Worm (Caenorhabditis elegans) whole organism, L4 larva: ENCODE measurements around the gene nep-17.

Experiments
- F37D6.2 ChIP-seq: sonication (generic microtip); optimal IDR thresholded peaks from 2 replicates; lab custom pipeline; 2016; ENCODE audit warnings: mild to moderate bottlenecking, missing genetic modification characterization, missing compliant biosample characterization
- Y48G9A.11 ChIP-seq: fragments of 200-800 bp; sonication (Bioruptor generic); IDR thresholded peaks from 2 replicates; pipeline ENCODE4 v1.3.6; 2022; ENCODE audit warnings: missing genetic modification reagents, missing genetic modification characterization, missing compliant biosample characterization
- aly-2 ChIP-seq: sonication (generic microtip); optimal IDR thresholded peaks from 2 replicates; lab custom pipeline; 2018; ENCODE audit warnings: missing biosample characterization, missing genetic modification characterization
- ceh-20 ChIP-seq: fragments of 200-800 bp; sonication (Bioruptor generic); IDR thresholded peaks from 2 replicates; pipeline ENCODE4 v1.3.6; 2022; ENCODE audit warnings: missing genetic modification reagents, missing genetic modification characterization, missing compliant biosample characterization
- duxl-1 ChIP-seq: sonication (generic microtip); optimal IDR thresholded peaks from 2 replicates; lab custom pipeline; 2016; ENCODE audit warnings: mild to moderate bottlenecking, missing genetic modification characterization, moderate library complexity, missing compliant biosample characterization; ENCODE audit not compliant: poor library complexity
- nhr-111 ChIP-seq: fragments of 200-800 bp; sonication (Bioruptor generic); optimal IDR thresholded peaks from 2 replicates; lab custom pipeline; 2018; ENCODE audit warnings: mild to moderate bottlenecking, missing genetic modification characterization, missing compliant biosample characterization
- set-16 ChIP-seq: fragments of 200-800 bp; sonication (Bioruptor generic); IDR thresholded peaks from 2 replicates; pipeline ENCODE4 v1.3.6; 2022; ENCODE audit warnings: missing genetic modification reagents, missing genetic modification characterization, missing compliant biosample characterization
- unc-130 ChIP-seq: sonication (generic microtip); optimal IDR thresholded peaks from 2 replicates; lab custom pipeline; 2016; ENCODE audit warnings: missing genetic modification reagents, missing genetic modification characterization, missing compliant biosample characterization
- zfp-3 ChIP-seq: fragments of 200-800 bp; sonication (Bioruptor generic); conservative IDR thresholded peaks from 2 replicates; pipeline ENCODE4 v1.3.6; 2022; ENCODE audit warnings: missing genetic modification reagents, missing genetic modification characterization, missing compliant biosample characterization

nep-17 gene

ce11 chrII:13540956-13541355 lies 33.3 kb downstream of the nep-17 start, which contains the start of the genes noa-1 and Y48E1B.17:
noa-1 (minus strand) TSS chrII:13541056.
Y48E1B.17 (minus strand) TSS chrII:13541084.
- TF ChIP-seq duxl-1 (tag; lab: Kevin White, UChicago), result no peak
- no peak for TF ChIP-seq nhr-111
- TF ChIP-seq aly-2 (tag; lab: Kevin White, UChicago), result no peak

- TF ChIP-seq zfp-3 (GFP tag; lab: Robert Waterston, UW), result no peak
- TF ChIP-seq set-16 (GFP tag; lab: Robert Waterston, UW), result peak; percentile 95
- TF ChIP-seq, all 104 proteins: peak for 1
These were observed 35.4 kb downstream of the nep-17 start for ce11 chrII:13542991-13543390.

- TF ChIP-seq F37D6.2 (tag; lab: Kevin White, UChicago), result no peak
These were observed 39.9 kb downstream of the nep-17 start, which contains the start of gene ddl-2 for ce11 chrII:13547545-13547944. ddl-2 (minus strand) TSS chrII:13547645.

- TF ChIP-seq ceh-20, result no peak
- peak; percentile 87 for TF ChIP-seq set-16 (GFP tag; lab: Robert Waterston, UW)
- TF ChIP-seq Y48G9A.11 (GFP tag; lab: Robert Waterston, UW), result peak; percentile 30; the same call in 1 of the 2 replicates
- TF ChIP-seq unc-130 (GFP tag; lab: Kevin White, UChicago), result no peak
These were observed 52.9 kb downstream of the nep-17 start for ce11 chrII:13560553-13560952.
